Worm (Caenorhabditis elegans) whole organism, L2 larva: ENCODE measurements around the gene F25G6.9.

Experiments
- aly-2 ChIP-seq: fragments of 150-350 bp; optimal IDR thresholded peaks from 2 replicates; lab custom pipeline; 2014; ENCODE audit warnings: missing biosample characterization, missing genetic modification characterization
- ceh-82 ChIP-seq: fragments of 150-350 bp; optimal IDR thresholded peaks from 2 replicates; lab custom pipeline; 2014; ENCODE audit warnings: missing biosample characterization, missing genetic modification characterization
- elt-1 ChIP-seq: fragments of 150-350 bp; optimal IDR thresholded peaks from 2 replicates; lab custom pipeline; 2014; ENCODE audit warnings: missing biosample characterization, missing genetic modification characterization
- lin-13 ChIP-seq: fragments of 150-350 bp; optimal IDR thresholded peaks from 2 replicates; lab custom pipeline; 2014; ENCODE audit warnings: missing biosample characterization, missing genetic modification reagents, missing genetic modification characterization
- nhr-12 ChIP-seq: fragments of 150-350 bp; optimal IDR thresholded peaks from 2 replicates; lab custom pipeline; 2014; ENCODE audit warnings: missing biosample characterization, missing genetic modification characterization
- nhr-23 ChIP-seq: fragments of 150-350 bp; optimal IDR thresholded peaks from 2 replicates; lab custom pipeline; 2014; ENCODE audit warnings: missing biosample characterization, missing genetic modification reagents, missing genetic modification characterization
- nhr-25 ChIP-seq: fragments of 150-350 bp; sonication (generic microtip); optimal IDR thresholded peaks from 3 replicates; lab custom pipeline; 2014; ENCODE audit warnings: missing biosample characterization, missing genetic modification characterization
- nhr-6 ChIP-seq: fragments of 150-350 bp; optimal IDR thresholded peaks from 2 replicates; lab custom pipeline; 2014; ENCODE audit warnings: missing biosample characterization, missing genetic modification characterization
- nhr-77 ChIP-seq: fragments of 150-350 bp; optimal IDR thresholded peaks from 2 replicates; lab custom pipeline; 2014; ENCODE audit warnings: missing biosample characterization, missing genetic modification characterization
- peb-1 ChIP-seq: fragments of 150-350 bp; optimal IDR thresholded peaks from 2 replicates; lab custom pipeline; 2014; ENCODE audit warnings: missing biosample characterization, missing genetic modification characterization
- sem-4 ChIP-seq: fragments of 150-350 bp; optimal IDR thresholded peaks from 2 replicates; lab custom pipeline; 2014; ENCODE audit warnings: missing biosample characterization, missing genetic modification reagents, missing genetic modification characterization
- skn-1 ChIP-seq: sonication (generic microtip); optimal IDR thresholded peaks from 2 replicates; lab custom pipeline; 2017; ENCODE audit warnings: missing biosample characterization, missing genetic modification characterization
- sma-3 ChIP-seq: sonication (generic microtip); optimal IDR thresholded peaks from 2 replicates; lab custom pipeline; 2016; ENCODE audit warnings: missing genetic modification reagents, missing genetic modification characterization, missing compliant biosample characterization
- sma-9 ChIP-seq, 2 experiments: fragments of 150-350 bp in 1 of 2; sonication (generic microtip) in 1 of 2; optimal IDR thresholded peaks; 2 replicates each; lab custom pipeline; 2014 to 2016; ENCODE audit warnings: missing genetic modification characterization in 2 of 2, mild to moderate bottlenecking in 1 of 2, missing biosample characterization in 1 of 2, missing compliant biosample characterization in 1 of 2, missing genetic modification reagents in 1 of 2, moderate library complexity in 1 of 2
- snpc-4 ChIP-seq: fragments of 150-350 bp; optimal IDR thresholded peaks from 2 replicates; lab custom pipeline; 2014; ENCODE audit warnings: missing biosample characterization, missing genetic modification characterization
- zag-1 ChIP-seq: fragments of 150-350 bp; optimal IDR thresholded peaks from 2 replicates; lab custom pipeline; 2014; ENCODE audit warnings: missing biosample characterization, missing genetic modification characterization
- ztf-1 ChIP-seq: fragments of 200-800 bp; sonication (Bioruptor generic); conservative IDR thresholded peaks from 2 replicates; pipeline ENCODE4 v1.3.6; 2022; ENCODE audit warnings: missing genetic modification characterization, missing compliant biosample characterization
- ztf-11 ChIP-seq: sonication (generic microtip); optimal IDR thresholded peaks from 2 replicates; lab custom pipeline; 2017; ENCODE audit warnings: missing biosample characterization, missing genetic modification characterization

F25G6.9 gene

DNA sequence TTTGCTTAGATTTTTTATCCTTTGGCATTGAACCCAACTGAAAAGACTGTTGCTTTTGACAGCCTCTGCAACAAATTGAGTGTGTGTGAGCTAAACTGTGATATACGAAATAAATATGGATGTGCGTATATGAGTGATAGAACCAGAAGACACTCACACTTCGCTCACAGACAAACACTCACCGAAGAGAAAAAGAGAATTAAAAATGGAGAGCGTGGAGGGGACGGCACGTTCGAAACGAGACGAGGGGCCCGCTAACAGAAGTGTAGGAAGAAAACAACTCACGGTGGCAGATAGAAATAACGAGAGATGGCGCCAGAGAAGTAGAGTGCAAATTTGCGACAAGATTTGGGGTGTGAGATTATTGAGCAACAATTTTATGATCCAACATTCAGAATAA, 51.5 kb downstream of the F25G6.9 start (continued):
- no peak for TF ChIP-seq nhr-77 (tag; lab: Kevin White, UChicago)
- no peak for TF ChIP-seq nhr-23 (tag; lab: Kevin White, UChicago)
- no peak for TF ChIP-seq nhr-12
- TF ChIP-seq zag-1 (tag; lab: Kevin White, UChicago): no peak
- no peak for TF ChIP-seq ztf-1 (GFP tag; lab: Robert Waterston, UW)

ce11 chrV:8517711-8518110, 52.1 kb downstream of the F25G6.9 start:
- no peak for TF ChIP-seq sma-3 (GFP tag; lab: Kevin White, UChicago)
- no peak for TF ChIP-seq sem-4 (tag; lab: Kevin White, UChicago)
- no peak for TF ChIP-seq skn-1 (tag; lab: Kevin White, UChicago)
- no peak for TF ChIP-seq elt-1 (tag; lab: Kevin White, UChicago)
- TF ChIP-seq snpc-4 (tag; lab: Kevin White, UChicago): no peak
- no peak for TF ChIP-seq sma-9 (GFP tag; optimal IDR thresholded peaks at IDR 0.05; lab: Kevin White, UChicago)
- no peak for TF ChIP-seq sma-9 (tag; optimal IDR thresholded peaks at IDR 0.05; lab: Kevin White, UChicago)
- TF ChIP-seq aly-2 (tag; lab: Kevin White, UChicago): no peak
- no peak for TF ChIP-seq lin-13 (GFP tag; lab: Kevin White, UChicago)
- no peak for TF ChIP-seq ztf-11
- no peak for TF ChIP-seq nhr-77 (tag; lab: Kevin White, UChicago)
- no peak for TF ChIP-seq nhr-25
- TF ChIP-seq peb-1 (tag; lab: Kevin White, UChicago): no peak
- TF ChIP-seq ceh-82 (tag; lab: Kevin White, UChicago): no peak

- no peak for TF ChIP-seq nhr-6
Observed at ce11 chrV:8516426-8516825, 53.4 kb downstream of the F25G6.9 start.
